Worm (Caenorhabditis elegans) whole organism, L2 larva: ENCODE data around the gene pod-2.
A peak's percentile ranks its signal among the peaks of the same experiment; 100 is the strongest.

ENCODE experiments used
- C34F6.9 ChIP-seq: fragments of 150-350 bp; optimal IDR thresholded peaks from 2 replicates; lab custom pipeline; 2014; ENCODE audit warnings: missing biosample characterization, missing genetic modification characterization
- F13H6.1 ChIP-seq: sonication (generic microtip); optimal IDR thresholded peaks from 2 replicates; lab custom pipeline; 2016; ENCODE audit warnings: missing genetic modification characterization, missing compliant biosample characterization
- Y55F3AM.14 ChIP-seq: fragments of 200-800 bp; sonication (Bioruptor generic); optimal IDR thresholded peaks from 2 replicates; lab custom pipeline; 2018; ENCODE audit warnings: mild to moderate bottlenecking, missing genetic modification characterization, missing compliant biosample characterization
- alr-1 ChIP-seq: fragments of 150-350 bp; optimal IDR thresholded peaks from 2 replicates; lab custom pipeline; 2014; ENCODE audit warnings: missing biosample characterization, missing genetic modification characterization
- ama-1 ChIP-seq: fragments of 150-350 bp; optimal IDR thresholded peaks from 2 replicates; lab custom pipeline; 2018; ENCODE audit warnings: inconsistent platforms
- blmp-1 ChIP-seq: sonication (generic microtip); optimal IDR thresholded peaks from 2 replicates; lab custom pipeline; 2017; ENCODE audit warnings: missing genetic modification characterization, mild to moderate bottlenecking, missing compliant biosample characterization, antibody characterized with exemption, moderate library complexity; ENCODE audit not compliant: insufficient read depth
- ceh-16 ChIP-seq: fragments of 150-350 bp; optimal IDR thresholded peaks from 2 replicates; lab custom pipeline; 2014; ENCODE audit warnings: missing biosample characterization, missing genetic modification characterization
- ceh-82 ChIP-seq: fragments of 150-350 bp; optimal IDR thresholded peaks from 2 replicates; lab custom pipeline; 2014; ENCODE audit warnings: missing biosample characterization, missing genetic modification characterization
- crh-2 ChIP-seq: sonication (generic microtip); optimal IDR thresholded peaks from 2 replicates; lab custom pipeline; 2017; ENCODE audit warnings: missing biosample characterization, missing genetic modification characterization
- dmd-4 ChIP-seq: sonication (generic microtip); optimal IDR thresholded peaks from 2 replicates; lab custom pipeline; 2017; ENCODE audit warnings: missing biosample characterization, missing genetic modification characterization
- egl-27 ChIP-seq: sonication (generic microtip); optimal IDR thresholded peaks from 3 replicates; lab custom pipeline; 2017; ENCODE audit warnings: missing biosample characterization, missing genetic modification reagents, missing genetic modification characterization
- elt-1 ChIP-seq: fragments of 150-350 bp; optimal IDR thresholded peaks from 2 replicates; lab custom pipeline; 2014; ENCODE audit warnings: missing biosample characterization, missing genetic modification characterization
- elt-3 ChIP-seq: sonication (generic microtip); optimal IDR thresholded peaks from 2 replicates; lab custom pipeline; 2017; ENCODE audit warnings: missing biosample characterization, missing genetic modification characterization
- fos-1 ChIP-seq: fragments of 150-350 bp; optimal IDR thresholded peaks from 2 replicates; lab custom pipeline; 2014; ENCODE audit warnings: missing biosample characterization, missing genetic modification characterization
- gmeb-1 ChIP-seq: fragments of 150-350 bp; optimal IDR thresholded peaks from 2 replicates; lab custom pipeline; 2014; ENCODE audit warnings: missing biosample characterization, missing genetic modification characterization
- lin-11 ChIP-seq: fragments of 150-350 bp; sonication (generic microtip); optimal IDR thresholded peaks from 2 replicates; lab custom pipeline; 2014; ENCODE audit warnings: missing biosample characterization, missing genetic modification characterization, inconsistent platforms, mixed read lengths
- lin-13 ChIP-seq: fragments of 150-350 bp; optimal IDR thresholded peaks from 2 replicates; lab custom pipeline; 2014; ENCODE audit warnings: missing biosample characterization, missing genetic modification reagents, missing genetic modification characterization
- lin-39 ChIP-seq: fragments of 150-350 bp; optimal IDR thresholded peaks from 2 replicates; lab custom pipeline; 2014; ENCODE audit warnings: missing biosample characterization, missing genetic modification reagents, missing genetic modification characterization
- lsy-2 ChIP-seq, 2 experiments: fragments of 150-350 bp in 1 of 2; sonication (generic microtip) in 1 of 2; optimal IDR thresholded peaks; 2 replicates each; lab custom pipeline; 2014 to 2017; ENCODE audit warnings: missing biosample characterization in 2 of 2, missing genetic modification characterization in 2 of 2
- mab-5 ChIP-seq: fragments of 150-350 bp; optimal IDR thresholded peaks from 2 replicates; lab custom pipeline; 2014; ENCODE audit warnings: missing biosample characterization, missing genetic modification characterization
- mdl-1 ChIP-seq, 2 experiments: fragments of 150-350 bp in 1 of 2; sonication (generic microtip) in 1 of 2; optimal IDR thresholded peaks; 2 replicates each; lab custom pipeline; 2017; ENCODE audit warnings: missing biosample characterization in 2 of 2, missing genetic modification characterization in 2 of 2
- nhr-10 ChIP-seq: sonication (generic microtip); optimal IDR thresholded peaks from 2 replicates; lab custom pipeline; 2017; ENCODE audit warnings: missing biosample characterization, missing genetic modification characterization
- nhr-129 ChIP-seq: fragments of 150-350 bp; optimal IDR thresholded peaks from 2 replicates; lab custom pipeline; 2014; ENCODE audit warnings: missing biosample characterization, missing genetic modification characterization
- nhr-21 ChIP-seq: fragments of 150-350 bp; optimal IDR thresholded peaks from 2 replicates; lab custom pipeline; 2014; ENCODE audit warnings: missing biosample characterization, missing genetic modification characterization
- nhr-23 ChIP-seq: fragments of 150-350 bp; optimal IDR thresholded peaks from 2 replicates; lab custom pipeline; 2014; ENCODE audit warnings: missing biosample characterization, missing genetic modification reagents, missing genetic modification characterization
- nhr-237 ChIP-seq: fragments of 150-350 bp; optimal IDR thresholded peaks from 2 replicates; lab custom pipeline; 2014; ENCODE audit warnings: missing biosample characterization, missing genetic modification characterization
- nhr-25 ChIP-seq: fragments of 150-350 bp; sonication (generic microtip); optimal IDR thresholded peaks from 3 replicates; lab custom pipeline; 2014; ENCODE audit warnings: missing biosample characterization, missing genetic modification characterization
- nhr-6 ChIP-seq: fragments of 150-350 bp; optimal IDR thresholded peaks from 2 replicates; lab custom pipeline; 2014; ENCODE audit warnings: missing biosample characterization, missing genetic modification characterization
- peb-1 ChIP-seq: fragments of 150-350 bp; optimal IDR thresholded peaks from 2 replicates; lab custom pipeline; 2014; ENCODE audit warnings: missing biosample characterization, missing genetic modification characterization
- sem-4 ChIP-seq: fragments of 150-350 bp; optimal IDR thresholded peaks from 2 replicates; lab custom pipeline; 2014; ENCODE audit warnings: missing biosample characterization, missing genetic modification reagents, missing genetic modification characterization
- skn-1 ChIP-seq: sonication (generic microtip); optimal IDR thresholded peaks from 2 replicates; lab custom pipeline; 2017; ENCODE audit warnings: missing biosample characterization, missing genetic modification characterization
- sma-3 ChIP-seq: sonication (generic microtip); optimal IDR thresholded peaks from 2 replicates; lab custom pipeline; 2016; ENCODE audit warnings: missing genetic modification reagents, missing genetic modification characterization, missing compliant biosample characterization
- sma-9 ChIP-seq, 2 experiments: fragments of 150-350 bp in 1 of 2; sonication (generic microtip) in 1 of 2; optimal IDR thresholded peaks; 2 replicates each; lab custom pipeline; 2014 to 2016; ENCODE audit warnings: missing genetic modification characterization in 2 of 2, mild to moderate bottlenecking in 1 of 2, missing biosample characterization in 1 of 2, missing compliant biosample characterization in 1 of 2, missing genetic modification reagents in 1 of 2, moderate library complexity in 1 of 2
- snpc-4 ChIP-seq: fragments of 150-350 bp; optimal IDR thresholded peaks from 2 replicates; lab custom pipeline; 2014; ENCODE audit warnings: missing biosample characterization, missing genetic modification characterization
- unc-39 ChIP-seq: fragments of 150-350 bp; optimal IDR thresholded peaks from 2 replicates; lab custom pipeline; 2014; ENCODE audit warnings: missing biosample characterization, missing genetic modification characterization
- unc-62 ChIP-seq: fragments of 150-350 bp; optimal IDR thresholded peaks from 2 replicates; lab custom pipeline; 2014; ENCODE audit warnings: missing biosample characterization, missing genetic modification reagents, missing genetic modification characterization
- zag-1 ChIP-seq: fragments of 150-350 bp; optimal IDR thresholded peaks from 2 replicates; lab custom pipeline; 2014; ENCODE audit warnings: missing biosample characterization, missing genetic modification characterization
- ztf-11 ChIP-seq: sonication (generic microtip); optimal IDR thresholded peaks from 2 replicates; lab custom pipeline; 2017; ENCODE audit warnings: missing biosample characterization, missing genetic modification characterization
- ztf-4 ChIP-seq: fragments of 150-350 bp; optimal IDR thresholded peaks from 2 replicates; lab custom pipeline; 2014; ENCODE audit warnings: missing biosample characterization, missing genetic modification characterization

The pod-2 gene

DNA sequence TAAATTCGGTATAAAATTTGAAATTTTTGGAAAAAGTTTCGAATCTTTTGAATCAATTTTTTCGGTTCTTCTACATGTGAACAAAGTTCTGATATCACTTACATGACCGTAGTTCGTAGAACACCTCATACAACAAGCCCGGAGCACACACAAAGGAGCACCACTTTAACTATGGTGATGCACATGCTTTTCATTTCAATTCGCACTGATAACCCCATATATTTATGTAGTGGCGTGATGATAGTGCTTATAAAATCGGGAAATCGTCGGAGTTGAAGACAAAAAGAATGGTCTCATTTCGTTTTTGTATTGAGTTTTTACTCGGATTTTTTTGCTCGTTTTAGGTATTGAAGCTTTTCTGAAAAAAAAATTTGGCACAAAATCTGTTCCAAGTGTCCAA is 4.1 kb downstream of the pod-2 start, which contains the start of gene W09B6.4:
Gene W09B6.4, minus strand, starts transcription at position 151 of the 400 bp plus-strand sequence.
- TF ChIP-seq elt-3 (tag; lab: Kevin White, UChicago) (no peak), nhr-23 (tag; lab: Kevin White, UChicago) (no peak), fos-1 (tag; lab: Kevin White, UChicago) (peak; percentile 18), skn-1 (tag; lab: Kevin White, UChicago) (peak; percentile 29), mdl-1 (tag; optimal IDR thresholded peaks at IDR 0.05; lab: Kevin White, UChicago) (peak in 1 of 2 experiments; percentile 1)
- TF ChIP-seq, all 48 proteins: peak for 3

DNA sequence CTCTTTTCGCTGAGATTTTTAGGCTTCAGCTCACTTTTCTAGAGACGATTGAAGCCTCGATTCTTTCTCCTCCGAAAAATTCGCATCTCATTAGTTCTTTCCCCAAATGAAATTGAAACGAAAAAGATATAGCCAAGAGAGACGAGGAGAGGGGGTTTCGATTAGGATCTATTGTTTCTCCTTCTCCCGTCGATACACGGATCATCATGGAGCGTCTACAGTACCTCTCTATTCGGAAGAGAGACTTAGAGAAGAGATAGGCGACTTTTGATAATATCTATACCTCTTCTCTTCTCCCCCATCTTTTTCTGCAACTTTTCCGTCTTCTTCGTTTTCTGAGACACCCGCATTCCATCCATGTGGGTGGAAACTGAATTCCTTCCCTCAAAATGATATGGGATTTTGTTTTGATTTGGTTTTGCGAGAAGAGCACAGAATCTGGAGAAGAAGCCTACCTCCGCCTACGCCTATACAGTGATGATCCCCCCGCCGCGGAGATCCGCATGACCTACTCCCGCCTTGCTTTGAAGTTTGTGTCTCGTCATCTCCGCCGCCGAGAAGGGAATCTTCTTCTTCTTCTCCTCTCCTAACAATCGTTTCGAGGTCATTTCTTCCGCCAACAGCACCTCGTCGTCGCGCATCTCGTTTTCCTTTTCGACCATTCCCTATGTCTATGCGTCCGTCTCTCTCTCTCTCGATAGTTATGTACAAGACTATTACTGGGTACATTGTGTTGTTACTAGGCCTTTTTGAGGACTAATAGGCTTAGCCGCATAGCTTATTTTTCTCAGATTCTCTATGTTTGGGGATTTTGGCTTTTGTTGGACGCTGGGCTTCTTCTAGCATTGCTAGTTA is 5.4 kb downstream of the pod-2 start:
- TF ChIP-seq sma-3 (no peak), nhr-25 (tag; lab: Kevin White, UChicago) (peak; percentile 20), nhr-129 (no peak), crh-2 (tag; lab: Kevin White, UChicago) (peak; percentile 26), C34F6.9 (no peak), lin-13 (GFP tag; lab: Kevin White, UChicago) (no peak), F13H6.1 (tag; lab: Kevin White, UChicago) (no peak), ceh-16 (tag; lab: Kevin White, UChicago) (no peak), blmp-1 (tag; lab: Kevin White, UChicago) (peak; percentile 50), lin-39 (tag; lab: Kevin White, UChicago) (no peak), nhr-10 (no peak), Y55F3AM.14 (GFP tag; lab: Kevin White, UChicago) (no peak), nhr-23 (tag; lab: Kevin White, UChicago) (no peak), egl-27 (tag; lab: Kevin White, UChicago) (no peak), fos-1 (tag; lab: Kevin White, UChicago) (peak; percentile 2)

DNA sequence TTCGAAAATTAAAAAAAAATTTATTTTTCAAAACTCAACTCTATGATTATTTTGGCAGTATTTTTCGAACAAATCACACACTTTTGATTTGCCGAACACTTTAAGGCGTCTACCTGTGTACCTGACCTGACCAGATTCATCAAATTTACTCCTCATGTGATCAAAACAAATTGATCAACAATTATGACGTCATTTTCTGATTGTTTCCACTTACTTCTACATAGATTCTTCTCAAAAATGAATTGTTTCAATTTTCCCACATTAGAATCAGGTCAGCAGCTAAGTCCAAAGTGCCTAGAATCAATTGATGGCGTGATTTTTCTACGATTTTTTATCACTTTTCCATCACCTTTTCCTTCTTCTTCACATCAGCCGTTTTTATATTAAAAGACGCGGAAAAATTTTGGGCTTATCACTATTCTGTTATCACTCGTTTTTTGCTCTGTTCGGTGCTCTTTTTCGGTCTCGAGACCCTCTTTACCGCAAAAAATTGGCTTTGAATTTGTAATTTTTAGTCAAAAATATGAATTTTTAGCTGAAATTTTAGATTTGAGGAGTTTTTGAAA is 6.7 kb downstream of the pod-2 start:
- no peak for TF ChIP-seq dmd-4 (tag; lab: Kevin White, UChicago)
- no peak for TF ChIP-seq zag-1 (tag; lab: Kevin White, UChicago)
- TF ChIP-seq nhr-129: no peak
- TF ChIP-seq sma-3: peak; percentile 68
- TF ChIP-seq ztf-4 (tag; lab: Kevin White, UChicago): no peak
- no peak for TF ChIP-seq lsy-2 (tag; optimal IDR thresholded peaks at IDR 0.05; lab: Kevin White, UChicago)
- no peak for TF ChIP-seq nhr-25 (tag; lab: Kevin White, UChicago)
- peak; percentile 44 for TF ChIP-seq fos-1 (tag; lab: Kevin White, UChicago)
- TF ChIP-seq unc-39 (tag; lab: Kevin White, UChicago): no peak
- no peak for TF ChIP-seq Y55F3AM.14 (GFP tag; lab: Kevin White, UChicago)
- TF ChIP-seq gmeb-1 (tag; lab: Kevin White, UChicago): no peak
- no peak for TF ChIP-seq snpc-4
- no peak for TF ChIP-seq lin-11 (tag; lab: Kevin White, UChicago)
- no peak for TF ChIP-seq C34F6.9
- TF ChIP-seq lin-39 (tag; lab: Kevin White, UChicago): no peak
- no peak for TF ChIP-seq peb-1
- TF ChIP-seq ztf-11 (tag; lab: Kevin White, UChicago): no peak
- TF ChIP-seq ceh-16 (tag; lab: Kevin White, UChicago): no peak
- no peak for TF ChIP-seq unc-62
- TF ChIP-seq ceh-82 (tag; lab: Kevin White, UChicago): no peak
- TF ChIP-seq elt-1 (tag; lab: Kevin White, UChicago): no peak
- TF ChIP-seq sem-4 (tag; lab: Kevin White, UChicago): no peak
- no peak for TF ChIP-seq elt-3 (tag; lab: Kevin White, UChicago)
- peak; percentile 36 for TF ChIP-seq crh-2 (tag; lab: Kevin White, UChicago)
- no peak for TF ChIP-seq mab-5

DNA sequence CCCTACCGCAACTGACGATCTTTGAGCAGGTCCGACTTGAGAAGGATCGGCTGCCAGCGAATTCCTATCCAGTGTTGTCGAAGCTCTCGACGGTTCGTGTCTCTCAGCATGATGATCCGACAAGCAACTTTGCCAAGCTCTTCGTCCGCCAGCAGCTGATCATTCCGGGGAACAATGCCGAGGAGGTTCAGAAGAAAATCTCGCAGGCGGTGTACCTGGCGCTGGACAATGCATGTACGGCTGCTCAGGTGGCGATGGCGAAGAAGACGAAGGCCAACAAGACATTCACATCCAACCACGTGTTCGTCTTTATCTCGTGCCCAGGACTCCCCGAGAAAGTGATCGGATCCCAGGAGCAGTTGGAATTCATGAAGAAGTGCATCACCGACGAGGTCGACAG is 12.8 kb downstream of the pod-2 start:
- TF ChIP-seq alr-1 (no peak), nhr-21 (no peak), unc-39 (tag; lab: Kevin White, UChicago) (no peak), sma-9 (GFP tag; optimal IDR thresholded peaks at IDR 0.05; lab: Kevin White, UChicago) (no peak), sma-9 (tag; optimal IDR thresholded peaks at IDR 0.05; lab: Kevin White, UChicago) (no peak), nhr-129 (no peak), egl-27 (tag; lab: Kevin White, UChicago) (no peak), nhr-10 (no peak), nhr-237 (tag; lab: Kevin White, UChicago) (no peak), nhr-6 (tag; lab: Kevin White, UChicago) (no peak), ceh-16 (tag; lab: Kevin White, UChicago) (no peak), fos-1 (tag; lab: Kevin White, UChicago) (no peak), lsy-2 (tag; optimal IDR thresholded peaks at IDR 0.05; lab: Kevin White, UChicago) (no peak), elt-1 (tag; lab: Kevin White, UChicago) (no peak), zag-1 (tag; lab: Kevin White, UChicago) (no peak), ama-1 (lab: Kevin White, UChicago) (no peak)
- TF ChIP-seq, all 48 proteins: peak for 0
